Worm (Caenorhabditis elegans): ENCODE results near the gene bath-2.

- TF ChIP-seq dpl-1 (GFP tag; optimal IDR thresholded peaks at IDR 0.05) (no peak), attf-6 (GFP tag; IDR thresholded peaks at IDR 0.05) (no peak), rpc-1 (optimal IDR thresholded peaks at IDR 0.05) (no peak), rpc-1 (tag; optimal IDR thresholded peaks at IDR 0.05) (no peak), athp-1 (tag; optimal IDR thresholded peaks at IDR 0.05) (no peak), ceh-40 (GFP tag; IDR thresholded peaks at IDR 0.05) (no peak), attf-5 (GFP tag; optimal IDR thresholded peaks at IDR 0.05) (no peak), K11D2.4 (GFP tag; IDR thresholded peaks at IDR 0.05) (no peak), ekl-4 (GFP tag; IDR thresholded peaks at IDR 0.05) (no peak), pha-4 (tag; optimal IDR thresholded peaks at IDR 0.05) (no peak)
These were observed 43.9 kb downstream of the bath-2 start, which contains the start of gene math-16 for ce11 chrII:1878663-1879062.

All from whole organism, young adult.